Fruit fly (Drosophila melanogaster) whole organism, embryonic: ENCODE results near the gene CG9288.

Experiments used
- Bgb ChIP-seq: fragments of 200-800 bp; sonication (Bioruptor generic); IDR thresholded peaks from 2 replicates; pipeline ENCODE4 v1.3.6; 2022; ENCODE audit warnings: missing biosample characterization, missing genetic modification characterization; ENCODE audit not compliant: partially characterized antibody
- Bteb2 ChIP-seq: fragments of 200-800 bp; sonication (Bioruptor generic); optimal IDR thresholded peaks from 2 replicates; lab custom pipeline; 2016; ENCODE audit warnings: missing biosample characterization, missing genetic modification characterization
- CG12071 ChIP-seq: fragments of 200-800 bp; sonication (Bioruptor generic); optimal IDR thresholded peaks from 3 replicates; lab custom pipeline; 2018; ENCODE audit warnings: missing biosample characterization, mild to moderate bottlenecking, missing genetic modification characterization
- CG17802 ChIP-seq: fragments of 200-800 bp; sonication (Bioruptor generic); optimal IDR thresholded peaks from 2 replicates; lab custom pipeline; 2018; ENCODE audit warnings: missing biosample characterization, mild to moderate bottlenecking, missing genetic modification characterization, moderate library complexity
- CG1792 ChIP-seq: fragments of 200-800 bp; sonication (Bioruptor generic); optimal IDR thresholded peaks from 2 replicates; lab custom pipeline; 2016; ENCODE audit warnings: missing biosample characterization, missing genetic modification characterization
- CG18599 ChIP-seq: fragments of 200-800 bp; sonication (Bioruptor generic); optimal IDR thresholded peaks from 3 replicates; lab custom pipeline; 2017; ENCODE audit warnings: missing biosample characterization, missing genetic modification characterization, mild to moderate bottlenecking, moderate library complexity, missing genetic modification reagents
- CG30431 ChIP-seq: fragments of 200-800 bp; sonication (Bioruptor generic); optimal IDR thresholded peaks from 2 replicates; lab custom pipeline; 2017; ENCODE audit warnings: missing biosample characterization, missing genetic modification characterization
- CG3163 ChIP-seq: fragments of 200-800 bp; sonication (Bioruptor generic); optimal IDR thresholded peaks from 3 replicates; lab custom pipeline; 2016; ENCODE audit warnings: missing biosample characterization, missing genetic modification characterization
- CG32772 ChIP-seq: fragments of 200-800 bp; sonication (Bioruptor generic); IDR thresholded peaks from 2 replicates; pipeline ENCODE4 v1.3.6; 2022; ENCODE audit warnings: missing biosample characterization, missing genetic modification characterization
- CG3838 ChIP-seq: fragments of 200-800 bp; sonication (Bioruptor generic); optimal IDR thresholded peaks from 3 replicates; lab custom pipeline; 2016; ENCODE audit warnings: missing biosample characterization, missing genetic modification characterization
- CG6272 ChIP-seq: fragments of 200-800 bp; sonication (Bioruptor generic); IDR thresholded peaks from 2 replicates; pipeline ENCODE4 v1.3.6; 2022; ENCODE audit warnings: missing biosample characterization, missing genetic modification characterization
- CG6813 ChIP-seq: fragments of 200-800 bp; sonication (Bioruptor generic); optimal IDR thresholded peaks from 2 replicates; lab custom pipeline; 2017; ENCODE audit warnings: missing biosample characterization, missing genetic modification characterization, mild to moderate bottlenecking, moderate library complexity, missing genetic modification reagents
- CG7745 ChIP-seq: fragments of 200-800 bp; sonication (Bioruptor generic); optimal IDR thresholded peaks from 2 replicates; lab custom pipeline; 2018; ENCODE audit warnings: missing biosample characterization, mild to moderate bottlenecking, missing genetic modification characterization, moderate library complexity
- CG8478 ChIP-seq: fragments of >200 bp; optimal IDR thresholded peaks from 2 replicates; lab custom pipeline; 2018
- E2f1 ChIP-seq: fragments of 200-800 bp; sonication (Bioruptor generic); IDR thresholded peaks from 2 replicates; pipeline ENCODE4 v1.3.6; 2022; ENCODE audit warnings: missing biosample characterization, missing genetic modification characterization
- E2f2 ChIP-seq: fragments of 200-800 bp; sonication (Bioruptor generic); IDR thresholded peaks from 2 replicates; pipeline ENCODE4 v1.3.6; 2022; ENCODE audit warnings: missing biosample characterization, missing genetic modification characterization
- Ets65A ChIP-seq: fragments of 200-800 bp; sonication (Bioruptor generic); peaks from one replicate; lab custom pipeline; 2016; ENCODE audit warnings: missing biosample characterization, missing genetic modification characterization
- Fer1 ChIP-seq: fragments of 200-800 bp; sonication (Bioruptor generic); optimal IDR thresholded peaks from 2 replicates; lab custom pipeline; 2017; ENCODE audit warnings: missing biosample characterization, mild to moderate bottlenecking, missing genetic modification characterization
- Fer2 ChIP-seq: fragments of 200-800 bp; sonication (Bioruptor generic); optimal IDR thresholded peaks from 2 replicates; lab custom pipeline; 2018; ENCODE audit warnings: missing biosample characterization, mild to moderate bottlenecking, missing genetic modification characterization, moderate library complexity
- GATAe ChIP-seq: fragments of 200-800 bp; sonication (Bioruptor generic); conservative IDR thresholded peaks from 2 replicates; pipeline ENCODE4 v1.3.6; 2022; ENCODE audit warnings: missing biosample characterization, missing genetic modification characterization
- Hr51 ChIP-seq, 2 experiments: fragments of 200-800 bp; sonication (Bioruptor generic); optimal IDR thresholded peaks; 2 replicates in 1 of 2; 3 replicates in 1 of 2; lab custom pipeline; 2016 to 2018; ENCODE audit warnings: missing biosample characterization in 2 of 2, missing genetic modification characterization in 2 of 2, mild to moderate bottlenecking in 1 of 2, moderate library complexity in 1 of 2
- Max ChIP-seq: fragments of 200-800 bp; sonication (Bioruptor generic); optimal IDR thresholded peaks from 2 replicates; lab custom pipeline; 2016; ENCODE audit warnings: missing biosample characterization, mild to moderate bottlenecking, missing genetic modification characterization
- Med ChIP-seq: fragments of 200-800 bp; sonication (Bioruptor generic); peaks from one replicate; lab custom pipeline; 2016; ENCODE audit warnings: missing biosample characterization, missing genetic modification characterization, mild to moderate bottlenecking, inconsistent platforms, moderate library complexity
- Meics ChIP-seq: fragments of 200-800 bp; sonication (Bioruptor generic); optimal IDR thresholded peaks from 2 replicates; lab custom pipeline; 2017; ENCODE audit warnings: missing biosample characterization, mild to moderate bottlenecking, missing genetic modification characterization
- NC2β ChIP-seq: fragments of 200-800 bp; sonication (Bioruptor generic); optimal IDR thresholded peaks from 2 replicates; lab custom pipeline; 2016; ENCODE audit warnings: missing biosample characterization, missing genetic modification characterization
- NFAT ChIP-seq: fragments of 200-800 bp; sonication (Bioruptor generic); IDR thresholded peaks from 2 replicates; pipeline ENCODE4 v1.3.6; 2022; ENCODE audit warnings: missing biosample characterization, missing genetic modification characterization
- NK7.1 ChIP-seq: fragments of 200-800 bp; sonication (Bioruptor generic); optimal IDR thresholded peaks from 3 replicates; lab custom pipeline; 2016; ENCODE audit warnings: missing biosample characterization, missing genetic modification characterization
- Nf-YB ChIP-seq: fragments of 200-800 bp; sonication (Bioruptor generic); optimal IDR thresholded peaks from 3 replicates; lab custom pipeline; 2019; ENCODE audit warnings: missing biosample characterization, mild to moderate bottlenecking, missing genetic modification characterization, moderate library complexity
- Oli ChIP-seq: fragments of 200-800 bp; sonication (Bioruptor generic); optimal IDR thresholded peaks from 2 replicates; lab custom pipeline; 2018; ENCODE audit warnings: missing biosample characterization, mild to moderate bottlenecking, missing genetic modification characterization, moderate library complexity
- Rx ChIP-seq: fragments of 200-800 bp; sonication (Bioruptor generic); IDR thresholded peaks from 2 replicates; pipeline ENCODE4 v1.3.6; 2022; ENCODE audit warnings: missing biosample characterization, missing genetic modification characterization
- abd-A ChIP-seq: fragments of 200-800 bp; sonication (Bioruptor generic); optimal IDR thresholded peaks from 3 replicates; lab custom pipeline; 2019; ENCODE audit warnings: missing biosample characterization, mild to moderate bottlenecking, missing genetic modification characterization, moderate library complexity
- corto ChIP-seq: fragments of 200-800 bp; sonication (Bioruptor generic); optimal IDR thresholded peaks from 2 replicates; lab custom pipeline; 2016; ENCODE audit warnings: missing biosample characterization, mild to moderate bottlenecking, missing genetic modification characterization, moderate library complexity
- crol ChIP-seq: fragments of 200-800 bp; sonication (Bioruptor generic); IDR thresholded peaks from 2 replicates; pipeline ENCODE4 v1.3.6; 2022; ENCODE audit warnings: missing biosample characterization, missing genetic modification characterization
- dmrt99B ChIP-seq: fragments of 200-800 bp; sonication (Bioruptor generic); optimal IDR thresholded peaks from 2 replicates; lab custom pipeline; 2018; ENCODE audit warnings: missing biosample characterization, mild to moderate bottlenecking, missing genetic modification characterization, moderate library complexity
- fd3F ChIP-seq: fragments of 200-800 bp; sonication (Bioruptor generic); optimal IDR thresholded peaks from 2 replicates; lab custom pipeline; 2018; ENCODE audit warnings: missing biosample characterization, mild to moderate bottlenecking, missing genetic modification characterization, moderate library complexity
- gro ChIP-seq: fragments of 200-800 bp; sonication (Bioruptor generic); optimal IDR thresholded peaks from 2 replicates; lab custom pipeline; 2016; ENCODE audit warnings: missing biosample characterization, missing genetic modification characterization
- hkb ChIP-seq, 2 experiments: fragments of 200-800 bp in 1 of 2; fragments of >200 bp in 1 of 2; sonication (Bioruptor generic) in 1 of 2; IDR thresholded peaks in 1 of 2; optimal IDR thresholded peaks in 1 of 2; 2 replicates each; pipeline versions ENCODE4 v1.3.6 to Lab custom; 2017 to 2022; ENCODE audit warnings: missing biosample characterization in 1 of 2, missing genetic modification characterization in 1 of 2
- klu ChIP-seq: fragments of 200-800 bp; sonication (Bioruptor generic); IDR thresholded peaks from 2 replicates; pipeline ENCODE4 v1.3.6; 2022; ENCODE audit warnings: missing biosample characterization, missing genetic modification characterization
- kni ChIP-seq: fragments of 200-800 bp; sonication (Bioruptor generic); optimal IDR thresholded peaks from 3 replicates; lab custom pipeline; 2017; ENCODE audit warnings: mild to moderate bottlenecking, missing biosample characterization, missing genetic modification reagents, missing genetic modification characterization
- phol ChIP-seq: fragments of 200-800 bp; sonication (Bioruptor generic); optimal IDR thresholded peaks from 3 replicates; lab custom pipeline; 2018; ENCODE audit warnings: missing biosample characterization, mild to moderate bottlenecking, missing genetic modification characterization, moderate library complexity
- pros ChIP-seq: fragments of 200-800 bp; sonication (Bioruptor generic); optimal IDR thresholded peaks from 3 replicates; lab custom pipeline; 2019; ENCODE audit warnings: missing biosample characterization, mild to moderate bottlenecking, missing genetic modification characterization, moderate library complexity
- sc ChIP-seq, 3 experiments: fragments of >200 bp in 2 of 3; fragments of 200-800 bp in 1 of 3; sonication (Bioruptor generic) in 1 of 3; optimal IDR thresholded peaks; 2 replicates in 2 of 3; 3 replicates in 1 of 3; lab custom pipeline; 2017; ENCODE audit warnings: mild to moderate bottlenecking in 1 of 3, missing biosample characterization in 1 of 3, missing genetic modification characterization in 1 of 3, missing genetic modification reagents in 1 of 3
- sqz ChIP-seq: fragments of 200-800 bp; sonication (Bioruptor generic); optimal IDR thresholded peaks from 3 replicates; lab custom pipeline; 2018; ENCODE audit warnings: missing biosample characterization, mild to moderate bottlenecking, missing genetic modification characterization
- tin ChIP-seq: fragments of 200-800 bp; sonication (Bioruptor generic); optimal IDR thresholded peaks from 3 replicates; lab custom pipeline; 2016; ENCODE audit warnings: missing biosample characterization, missing genetic modification characterization
- twi ChIP-seq: fragments of 200-800 bp; optimal IDR thresholded peaks from 2 replicates; lab custom pipeline; 2019; ENCODE audit warnings: missing biosample characterization, mild to moderate bottlenecking, missing genetic modification characterization, moderate library complexity
- vfl ChIP-seq: fragments of 200-800 bp; sonication (Bioruptor generic); optimal IDR thresholded peaks from 2 replicates; lab custom pipeline; 2016; ENCODE audit warnings: missing biosample characterization, missing genetic modification characterization
- vnd ChIP-seq: fragments of 200-800 bp; sonication (Bioruptor generic); IDR thresholded peaks from 3 replicates; pipeline ENCODE4 v1.3.6; 2022; ENCODE audit warnings: missing biosample characterization, missing genetic modification characterization; ENCODE audit not compliant: partially characterized antibody
- zfh1 ChIP-seq: fragments of 200-800 bp; sonication (Bioruptor generic); IDR thresholded peaks from 3 replicates; pipeline ENCODE4 v1.3.6; 2022; ENCODE audit warnings: missing biosample characterization, missing genetic modification characterization

The CG9288 gene

dm6 chr3R:13801184-13802056 is 22.0 kb downstream of the CG9288 start (continued):
- no peak for TF ChIP-seq Max
- no peak for TF ChIP-seq sc (optimal IDR thresholded peaks at IDR 0.05; lab: Kevin White, UChicago)
- TF ChIP-seq sc (GFP tag; optimal IDR thresholded peaks at IDR 0.05; lab: Kevin White, UChicago) = no peak
- no peak for TF ChIP-seq vfl (GFP tag; lab: Kevin White, UChicago)
- no peak for TF ChIP-seq CG1792 (GFP tag; lab: Kevin White, UChicago)
- TF ChIP-seq pros = peak; percentile 13
- TF ChIP-seq sqz (GFP tag; lab: Kevin White, UChicago) = peak; percentile 86
- TF ChIP-seq NC2β (GFP tag; lab: Kevin White, UChicago) = no peak
- no peak for TF ChIP-seq fd3F (GFP tag; lab: Kevin White, UChicago)
- no peak for TF ChIP-seq CG3163 (GFP tag; lab: Kevin White, UChicago)
- TF ChIP-seq dmrt99B (tag; lab: Kevin White, UChicago) = no peak
- no peak for TF ChIP-seq Rx (GFP tag; lab: Robert Waterston, UW)
- TF ChIP-seq Fer2 (tag; lab: Kevin White, UChicago) = no peak
- TF ChIP-seq CG8478 (lab: Kevin White, UChicago) = no peak
- no peak for TF ChIP-seq kni (GFP tag; lab: Kevin White, UChicago)
- no peak for TF ChIP-seq zfh1 (GFP tag; lab: Robert Waterston, UW)
- TF ChIP-seq NK7.1 (GFP tag; lab: Kevin White, UChicago) = no peak
- no peak for TF ChIP-seq CG17802 (tag; lab: Kevin White, UChicago)
- peak; percentile 98 for TF ChIP-seq abd-A (tag; lab: Kevin White, UChicago)
- no peak for TF ChIP-seq Meics (GFP tag; lab: Kevin White, UChicago)
- no peak for TF ChIP-seq CG6272 (GFP tag; lab: Robert Waterston, UW)
- no peak for TF ChIP-seq phol (tag; lab: Kevin White, UChicago)
- no peak for TF ChIP-seq E2f2
- TF ChIP-seq CG3838 (GFP tag; lab: Kevin White, UChicago) = no peak
- peak; percentile 35; the same call in 1 of the 2 replicates for TF ChIP-seq Bgb
- no peak for TF ChIP-seq corto (GFP tag; lab: Kevin White, UChicago)
- peak; percentile 35 for TF ChIP-seq gro (GFP tag; lab: Kevin White, UChicago)
- TF ChIP-seq klu (GFP tag; lab: Robert Waterston, UW) = no peak
- no peak for TF ChIP-seq Bteb2 (GFP tag; lab: Kevin White, UChicago)
- TF ChIP-seq CG18599 = no peak
- peak; percentile 13; the same call in 1 of the 2 replicates for TF ChIP-seq E2f1 (GFP tag; lab: Robert Waterston, UW)
- TF ChIP-seq Med (GFP tag; lab: Kevin White, UChicago) = peak; percentile 51
- peak; percentile 61 for TF ChIP-seq Ets65A (GFP tag; lab: Kevin White, UChicago)
- TF ChIP-seq tin (GFP tag; lab: Kevin White, UChicago) = no peak
- no peak for TF ChIP-seq vnd (GFP tag; lab: Robert Waterston, UW)
- no peak for TF ChIP-seq GATAe
- no peak for TF ChIP-seq CG30431 (GFP tag; lab: Kevin White, UChicago)
- TF ChIP-seq CG6813 (GFP tag; lab: Kevin White, UChicago) = no peak
- TF ChIP-seq CG32772 (GFP tag; lab: Robert Waterston, UW) = no peak
- no peak for TF ChIP-seq twi (tag; lab: Kevin White, UChicago)
- no peak for TF ChIP-seq Fer1 (GFP tag; lab: Kevin White, UChicago)
- TF ChIP-seq NFAT (GFP tag; lab: Robert Waterston, UW) = no peak
- TF ChIP-seq CG7745 (tag; lab: Kevin White, UChicago) = no peak
- peak in 1 of 2 experiments; percentile 16 for TF ChIP-seq Hr51 (GFP tag; optimal IDR thresholded peaks at IDR 0.05; lab: Kevin White, UChicago)
- no peak for TF ChIP-seq CG12071 (GFP tag; lab: Kevin White, UChicago)
- TF ChIP-seq Nf-YB (GFP tag; lab: Kevin White, UChicago) = no peak
- no peak for TF ChIP-seq crol (GFP tag; lab: Robert Waterston, UW)
- TF ChIP-seq Oli (tag; lab: Kevin White, UChicago) = no peak
- no peak for TF ChIP-seq hkb (optimal IDR thresholded peaks at IDR 0.05; lab: Kevin White, UChicago)
- no peak for TF ChIP-seq hkb (GFP tag; IDR thresholded peaks at IDR 0.05; lab: Robert Waterston, UW)
